Worm (Caenorhabditis elegans): ENCODE data around the gene cyn-1.

cyn-1 gene

DNA sequence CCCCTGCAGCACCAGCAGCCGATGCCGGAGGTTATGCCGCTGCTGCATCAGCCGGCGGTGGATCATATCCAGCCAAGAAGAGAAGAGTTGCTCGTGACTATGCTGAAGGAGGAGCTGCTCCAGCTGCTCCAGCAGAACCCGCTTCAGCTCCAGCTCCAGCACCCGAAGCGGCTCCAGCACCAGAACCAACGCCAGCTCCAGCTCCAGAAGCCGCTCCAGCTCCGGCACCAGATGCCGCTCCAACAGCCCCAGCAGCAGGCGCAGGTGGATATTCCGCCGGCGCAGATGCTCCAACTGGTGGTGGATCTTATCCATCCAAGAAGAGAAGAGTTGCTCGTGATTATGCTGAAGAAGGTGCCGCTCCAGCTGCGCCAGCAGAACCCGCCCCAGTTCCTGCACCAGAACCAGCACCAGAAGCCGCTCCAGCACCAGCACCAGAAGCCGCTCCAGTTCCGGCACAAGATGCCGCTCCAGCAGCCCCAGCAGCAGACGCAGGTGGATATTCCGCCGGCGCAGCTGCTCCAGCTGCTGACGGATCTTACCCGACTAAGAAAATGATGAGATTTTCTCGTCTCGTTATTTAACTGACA lies 35.1 kb upstream of the cyn-1 start:
- TF ChIP-seq pbrm-1 (GFP tag; IDR thresholded peaks at IDR 0.05) (0 out of 2 replicates have a peak, but pooled peaks have one; percentile 14), egrh-3 (GFP tag; IDR thresholded peaks at IDR 0.05) (peak; percentile 98), Y67H2A.10 (GFP tag; conservative IDR thresholded peaks at IDR 0.05) (no peak), tbx-9 (tag; optimal IDR thresholded peaks at IDR 0.05; ENCODE audit: borderline replicate concordance) (no peak), efl-1 (GFP tag; optimal IDR thresholded peaks at IDR 0.05) (no peak), athp-1 (tag; optimal IDR thresholded peaks at IDR 0.05) (peak; percentile 15), F57A8.1 (GFP tag; optimal IDR thresholded peaks at IDR 0.05) (peak; percentile 31), unc-130 (GFP tag; optimal IDR thresholded peaks at IDR 0.05) (no peak), hmg-20 (GFP tag; IDR thresholded peaks at IDR 0.05) (no peak), nfyb-1 (GFP tag; IDR thresholded peaks at IDR 0.05) (0 out of 2 replicates have a peak, but pooled peaks have one; percentile 30), B0336.3 (GFP tag; IDR thresholded peaks at IDR 0.05) (peak; percentile 31; the same call in 1 of the 2 replicates), B0035.1 (tag; optimal IDR thresholded peaks at IDR 0.05) (no peak), attf-5 (GFP tag; optimal IDR thresholded peaks at IDR 0.05) (peak; percentile 23), zfh-2 (GFP tag; conservative IDR thresholded peaks at IDR 0.05) (peak; percentile 95), cebp-1 (GFP tag; IDR thresholded peaks at IDR 0.05) (no peak), cebp-1 (tag; optimal IDR thresholded peaks at IDR 0.05) (peak; percentile 26)

DNA sequence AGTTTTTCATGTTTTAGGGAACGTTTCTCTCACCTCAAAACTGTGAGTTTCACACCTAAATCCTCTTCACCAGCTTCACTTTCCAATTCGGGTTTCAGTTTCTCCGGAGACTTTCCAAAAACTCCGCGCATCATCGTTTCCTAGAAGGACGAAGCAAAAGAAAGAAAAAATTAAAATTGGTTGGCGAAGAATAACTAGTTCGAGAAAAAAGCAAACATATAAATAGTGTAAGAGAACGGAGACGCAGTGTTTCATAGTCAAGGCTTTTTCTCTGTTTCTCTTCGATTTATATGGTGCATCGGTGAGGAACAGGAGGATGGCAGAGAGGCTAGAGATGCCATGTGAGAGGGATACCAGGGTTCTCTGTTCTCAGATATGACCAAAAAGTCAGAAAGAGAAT lies 33.1 kb upstream of the cyn-1 start, which contains the start of gene F47B8.3:
Gene F47B8.3, minus strand, starts transcription at position 261 of the 400 bp plus-strand sequence.
- TF ChIP-seq cebp-1 (GFP tag; IDR thresholded peaks at IDR 0.05) (no peak), cebp-1 (tag; optimal IDR thresholded peaks at IDR 0.05) (peak; percentile 70), hmg-1.2 (GFP tag; IDR thresholded peaks at IDR 0.05) (peak; percentile 75; the same call in 1 of the 2 replicates), zfh-2 (GFP tag; conservative IDR thresholded peaks at IDR 0.05) (no peak)

DNA sequence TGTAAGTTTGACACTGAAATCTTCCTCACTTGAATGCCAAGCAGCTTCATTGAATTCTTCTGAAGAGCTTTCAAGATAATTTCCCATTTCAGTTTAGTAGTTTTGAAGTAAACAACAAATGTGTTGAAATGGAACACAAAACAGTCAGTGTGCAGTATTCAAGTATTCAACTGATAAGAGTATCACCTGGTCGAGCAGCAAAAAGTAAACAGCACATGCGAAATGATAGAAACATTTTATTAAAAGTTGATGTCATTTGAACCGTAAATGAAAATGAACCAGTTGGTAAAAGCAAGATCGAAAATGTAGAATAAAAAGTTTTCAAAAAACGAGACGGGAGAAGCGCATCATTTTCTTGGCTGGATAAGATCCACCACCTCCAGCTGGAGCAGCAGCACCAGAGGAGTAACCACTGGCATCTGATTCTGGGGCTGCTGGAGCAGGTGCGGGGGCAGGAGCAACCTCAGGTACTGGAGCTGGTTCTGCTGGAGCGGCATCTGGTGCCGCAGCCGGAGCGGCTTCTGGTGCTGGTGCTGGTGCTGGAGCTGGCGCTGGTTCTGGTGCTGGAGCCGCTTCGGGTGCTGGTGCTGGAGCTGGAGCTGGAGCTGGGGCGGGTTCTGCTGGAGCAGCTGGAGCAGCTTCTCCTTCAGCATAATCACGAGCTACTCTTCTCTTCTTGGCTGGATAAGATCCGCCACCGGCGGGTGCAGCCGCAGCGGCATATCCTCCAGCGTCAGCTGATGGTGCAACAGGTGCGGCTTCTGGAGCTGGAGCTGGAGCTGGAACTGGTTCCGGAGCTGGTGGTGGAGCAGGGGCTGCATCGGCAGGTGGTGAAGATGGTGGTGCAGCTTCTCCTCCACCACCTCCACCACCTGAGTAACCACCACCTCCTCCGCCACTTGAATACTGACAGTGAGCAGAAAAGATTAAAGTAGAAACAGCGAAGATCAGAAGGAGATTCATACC lies 31.1 kb upstream of the cyn-1 start, which contains the start of the genes F47B8.4 and F47B8.18:
Gene F47B8.4, minus strand, starts transcription at position 172 of the 966 bp plus-strand sequence.
Gene F47B8.18, minus strand, starts transcription at position 963 of the 966 bp plus-strand sequence.
- TF ChIP-seq sptf-2 (GFP tag; optimal IDR thresholded peaks at IDR 0.05) (peak; percentile 15), ZK185.1 (tag; optimal IDR thresholded peaks at IDR 0.05; ENCODE audit: poor library complexity, severe bottlenecking) (no peak), attf-6 (GFP tag; IDR thresholded peaks at IDR 0.05) (no peak), tlf-1 (GFP tag; optimal IDR thresholded peaks at IDR 0.05) (no peak), xnd-1 (tag; optimal IDR thresholded peaks at IDR 0.05) (no peak), gei-17 (GFP tag; optimal IDR thresholded peaks at IDR 0.05) (no peak), B0261.1 (tag; optimal IDR thresholded peaks at IDR 0.05) (no peak), bed-2 (GFP tag; IDR thresholded peaks at IDR 0.05) (no peak), lin-26 (GFP tag; IDR thresholded peaks at IDR 0.05) (0 out of 2 replicates have a peak, but pooled peaks have one; percentile 53), F37B4.10 (GFP tag; IDR thresholded peaks at IDR 0.05) (no peak), hrde-1 (tag; optimal IDR thresholded peaks at IDR 0.05; ENCODE audit: borderline replicate concordance) (no peak), dox-1 (GFP tag; IDR thresholded peaks at IDR 0.05) (no peak), lag-1 (GFP tag; IDR thresholded peaks at IDR 0.05) (no peak), cebp-1 (GFP tag; IDR thresholded peaks at IDR 0.05) (0 out of 2 replicates have a peak, but pooled peaks have one; percentile 15), cebp-1 (tag; optimal IDR thresholded peaks at IDR 0.05) (no peak), C17E4.6 (GFP tag; IDR thresholded peaks at IDR 0.05) (no peak), mcd-1 (GFP tag; IDR thresholded peaks at IDR 0.05) (peak; percentile 55; the same call in 1 of the 2 replicates), ceh-27 (GFP tag; optimal IDR thresholded peaks at IDR 0.05) (no peak), zfh-2 (GFP tag; conservative IDR thresholded peaks at IDR 0.05) (peak; percentile 95), egrh-3 (GFP tag; IDR thresholded peaks at IDR 0.05) (peak; percentile 99), madf-3 (GFP tag; IDR thresholded peaks at IDR 0.05) (no peak), aptf-2 (GFP tag; conservative IDR thresholded peaks at IDR 0.05) (no peak), hmg-1.2 (GFP tag; IDR thresholded peaks at IDR 0.05) (no peak), rec-8 (tag; optimal IDR thresholded peaks at IDR 0.05) (no peak), ceh-79 (tag; optimal IDR thresholded peaks at IDR 0.05) (no peak), repo-1 (tag; optimal IDR thresholded peaks at IDR 0.05) (no peak), athp-1 (tag; optimal IDR thresholded peaks at IDR 0.05) (no peak), nhr-90 (tag; optimal IDR thresholded peaks at IDR 0.05) (no peak), chd-7 (tag; optimal IDR thresholded peaks at IDR 0.05) (no peak), unc-62 (GFP tag; optimal IDR thresholded peaks at IDR 0.05) (no peak)

All from whole organism, young adult.